Worm (Caenorhabditis elegans): ENCODE data around the gene ifbp-1.

The ifbp-1 gene

ce11 chrV:13375861-13376260, 4.2 kb downstream of the ifbp-1 start:
- no peak for TF ChIP-seq unc-62 (GFP tag; optimal IDR thresholded peaks at IDR 0.05)

- no peak for TF ChIP-seq unc-62 (GFP tag; optimal IDR thresholded peaks at IDR 0.05)
Measured at ce11 chrV:13374532-13374931, 5.5 kb downstream of the ifbp-1 start.

- TF ChIP-seq unc-62 (GFP tag; optimal IDR thresholded peaks at IDR 0.05), result no peak
Measured at ce11 chrV:13373643-13374042, 6.4 kb downstream of the ifbp-1 start.

- no peak for TF ChIP-seq unc-62 (GFP tag; optimal IDR thresholded peaks at IDR 0.05)
Measured at ce11 chrV:13372821-13373220, 7.2 kb downstream of the ifbp-1 start.

- no peak for TF ChIP-seq unc-62 (GFP tag; optimal IDR thresholded peaks at IDR 0.05)
Measured at ce11 chrV:13371336-13371735, 8.7 kb downstream of the ifbp-1 start.

ce11 chrV:13370265-13370664, 9.8 kb downstream of the ifbp-1 start:
- no peak for TF ChIP-seq unc-62 (GFP tag; optimal IDR thresholded peaks at IDR 0.05)

- no peak for TF ChIP-seq unc-62 (GFP tag; optimal IDR thresholded peaks at IDR 0.05)
Measured at ce11 chrV:13369663-13370062, 10.4 kb downstream of the ifbp-1 start.

ce11 chrV:13367024-13367423, 13.0 kb downstream of the ifbp-1 start, which contains the start of gene srx-125:
srx-125 (plus strand) TSS chrV:13367324.
- no peak for TF ChIP-seq unc-62 (GFP tag; optimal IDR thresholded peaks at IDR 0.05)

- no peak for TF ChIP-seq unc-62 (GFP tag; optimal IDR thresholded peaks at IDR 0.05)
Measured at ce11 chrV:13366488-13366887, 13.6 kb downstream of the ifbp-1 start.

- no peak for TF ChIP-seq unc-62 (GFP tag; optimal IDR thresholded peaks at IDR 0.05)
Measured at ce11 chrV:13364227-13364626, 15.8 kb downstream of the ifbp-1 start.

ce11 chrV:13363415-13363814, 16.6 kb downstream of the ifbp-1 start, which contains the start of gene srg-46:
srg-46 (plus strand) TSS chrV:13363715.
- no peak for TF ChIP-seq unc-62 (GFP tag; optimal IDR thresholded peaks at IDR 0.05)

ce11 chrV:13360254-13360653, 19.8 kb downstream of the ifbp-1 start, which contains the start of gene F32H5.4:
F32H5.4 (plus strand) TSS chrV:13360554.
- no peak for TF ChIP-seq unc-62 (GFP tag; optimal IDR thresholded peaks at IDR 0.05)

- no peak for TF ChIP-seq unc-62 (GFP tag; optimal IDR thresholded peaks at IDR 0.05)
Measured at ce11 chrV:13358823-13359592, 21.1 kb downstream of the ifbp-1 start, which contains the start of gene F32H5.3. F32H5.3 (plus strand) TSS chrV:13359335.

- no peak for TF ChIP-seq unc-62 (GFP tag; optimal IDR thresholded peaks at IDR 0.05)
Measured at ce11 chrV:13357652-13358281, 22.3 kb downstream of the ifbp-1 start, which contains the start of gene F32H5.1. F32H5.1 (minus strand) TSS chrV:13358037.

- no peak for TF ChIP-seq unc-62 (GFP tag; optimal IDR thresholded peaks at IDR 0.05)
Measured at ce11 chrV:13356210-13356609, 23.9 kb downstream of the ifbp-1 start.

ce11 chrV:13352415-13352814, 27.6 kb downstream of the ifbp-1 start:
- TF ChIP-seq unc-62 (GFP tag; optimal IDR thresholded peaks at IDR 0.05), result no peak

- no peak for TF ChIP-seq unc-62 (GFP tag; optimal IDR thresholded peaks at IDR 0.05)
Measured at ce11 chrV:13351773-13352172, 28.3 kb downstream of the ifbp-1 start.
